Worm (Caenorhabditis elegans): ENCODE results near the gene C16D9.4.

Gene C16D9.4

DNA sequence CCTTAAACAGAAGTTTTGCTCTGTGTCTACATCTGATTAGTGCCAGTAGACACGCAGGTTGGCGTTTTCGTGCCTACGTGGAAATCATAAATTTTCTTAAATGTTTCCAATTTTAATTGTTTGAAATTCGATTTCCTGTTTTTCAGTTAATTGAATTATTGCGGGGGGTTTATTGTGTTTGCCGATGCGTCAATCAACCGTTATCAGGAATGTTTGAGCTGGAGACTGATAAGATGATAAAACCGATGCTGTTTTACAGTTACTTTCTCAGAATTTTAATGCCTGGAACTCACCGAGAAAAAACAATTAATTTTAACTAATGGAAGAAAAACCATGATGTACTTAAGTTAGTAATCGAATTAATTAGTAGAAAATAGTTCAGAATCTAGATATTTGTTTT is 25.6 kb downstream of the C16D9.4 start (continued):
- no peak for TF ChIP-seq daf-16 (GFP tag; optimal IDR thresholded peaks at IDR 0.05)
- TF ChIP-seq daf-16 (tag; optimal IDR thresholded peaks at IDR 0.05) = peak; percentile 60
- TF ChIP-seq nhr-76 (tag; optimal IDR thresholded peaks at IDR 0.05) = no peak
- TF ChIP-seq Y75B8A.6 (GFP tag; IDR thresholded peaks at IDR 0.05) = no peak
- no peak for TF ChIP-seq dmd-9 (GFP tag; IDR thresholded peaks at IDR 0.05)
- no peak for TF ChIP-seq hmg-1.1 (GFP tag; IDR thresholded peaks at IDR 0.05)
- no peak for TF ChIP-seq sdz-12 (GFP tag; optimal IDR thresholded peaks at IDR 0.05)
- no peak for TF ChIP-seq mxl-3 (GFP tag; optimal IDR thresholded peaks at IDR 0.05)
- TF ChIP-seq F10B5.3 (tag; optimal IDR thresholded peaks at IDR 0.05) = no peak
- TF ChIP-seq vab-7 (GFP tag; IDR thresholded peaks at IDR 0.05) = no peak
- TF ChIP-seq T26A8.4 (GFP tag; IDR thresholded peaks at IDR 0.05) = no peak
- TF ChIP-seq lir-3 (tag; optimal IDR thresholded peaks at IDR 0.05) = no peak
- no peak for TF ChIP-seq dmd-8 (GFP tag; IDR thresholded peaks at IDR 0.05)
- TF ChIP-seq ztf-7 (tag; optimal IDR thresholded peaks at IDR 0.05) = no peak
- no peak for TF ChIP-seq F44E2.7 (GFP tag; IDR thresholded peaks at IDR 0.05)
- TF ChIP-seq gei-8 (GFP tag; optimal IDR thresholded peaks at IDR 0.05) = no peak
- TF ChIP-seq rbr-2 (tag; optimal IDR thresholded peaks at IDR 0.05) = no peak
- TF ChIP-seq nhr-237 (tag; optimal IDR thresholded peaks at IDR 0.05) = no peak
- TF ChIP-seq ceh-32 (tag; optimal IDR thresholded peaks at IDR 0.05; ENCODE audit: poor library complexity) = no peak
- TF ChIP-seq ZK546.5 (tag; optimal IDR thresholded peaks at IDR 0.05) = no peak
- no peak for TF ChIP-seq arid-1 (GFP tag; conservative IDR thresholded peaks at IDR 0.05)
- no peak for TF ChIP-seq zfp-3 (GFP tag; conservative IDR thresholded peaks at IDR 0.05)
- no peak for TF ChIP-seq mxl-2 (GFP tag; conservative IDR thresholded peaks at IDR 0.05)
- peak; percentile 53; the same call in 1 of the 2 replicates for TF ChIP-seq tra-1 (GFP tag; IDR thresholded peaks at IDR 0.05)
- TF ChIP-seq lin-1 (GFP tag; IDR thresholded peaks at IDR 0.05) = peak; percentile 53
- no peak for TF ChIP-seq lin-39 (tag; optimal IDR thresholded peaks at IDR 0.05)
- TF ChIP-seq hif-1 (tag; optimal IDR thresholded peaks at IDR 0.05) = peak in 1 of 2 experiments; percentile 23
- no peak for TF ChIP-seq ceh-82 (tag; optimal IDR thresholded peaks at IDR 0.05)
- TF ChIP-seq hlh-30 (tag; optimal IDR thresholded peaks at IDR 0.05; ENCODE audit: insufficient read depth) = no peak
- TF ChIP-seq dve-1 (tag; optimal IDR thresholded peaks at IDR 0.05; ENCODE audit: insufficient read depth) = peak; percentile 45
- TF ChIP-seq fos-1 (tag; optimal IDR thresholded peaks at IDR 0.05) = no peak
- TF ChIP-seq skn-1 (tag; optimal IDR thresholded peaks at IDR 0.05) = no peak
- no peak for TF ChIP-seq Y105C5A.15 (GFP tag; IDR thresholded peaks at IDR 0.05)
- TF ChIP-seq D1046.2 (GFP tag; IDR thresholded peaks at IDR 0.05) = no peak
- TF ChIP-seq mep-1 (tag; optimal IDR thresholded peaks at IDR 0.05) = no peak
- no peak for TF ChIP-seq set-16 (GFP tag; IDR thresholded peaks at IDR 0.05)
- TF ChIP-seq zip-11 (GFP tag; IDR thresholded peaks at IDR 0.05) = no peak
- TF ChIP-seq pqm-1 (tag; optimal IDR thresholded peaks at IDR 0.05) = peak; percentile 66
- no peak for TF ChIP-seq duxl-1 (tag; optimal IDR thresholded peaks at IDR 0.05; ENCODE audit: poor library complexity)
- no peak for TF ChIP-seq snpc-4 (tag; optimal IDR thresholded peaks at IDR 0.05)
- TF ChIP-seq ceh-28 (tag; optimal IDR thresholded peaks at IDR 0.05) = no peak
- no peak for TF ChIP-seq nhr-111 (GFP tag; optimal IDR thresholded peaks at IDR 0.05)
- TF ChIP-seq mdl-1 (tag; optimal IDR thresholded peaks at IDR 0.05) = no peak
- no peak for TF ChIP-seq attf-4 (tag; optimal IDR thresholded peaks at IDR 0.05)
- TF ChIP-seq daf-12 (tag; optimal IDR thresholded peaks at IDR 0.05) = no peak
- TF ChIP-seq nhr-41 (GFP tag; IDR thresholded peaks at IDR 0.05) = no peak
